Worm (Caenorhabditis elegans): ENCODE measurements around the gene gsto-2.

ce11 chrIII:8529002-8529401 is 25.6 kb upstream of the gsto-2 start:
- peak; percentile 1 for TF ChIP-seq zip-5 (tag; optimal IDR thresholded peaks at IDR 0.05)
- TF ChIP-seq dve-1 (tag; optimal IDR thresholded peaks at IDR 0.05) = no peak
- TF ChIP-seq tbx-2 (tag; optimal IDR thresholded peaks at IDR 0.05) = peak; percentile 74
- no peak for TF ChIP-seq pqm-1 (tag; optimal IDR thresholded peaks at IDR 0.05)
- TF ChIP-seq ceh-18 (tag; optimal IDR thresholded peaks at IDR 0.05) = no peak
- TF ChIP-seq unc-3 (GFP tag; conservative IDR thresholded peaks at IDR 0.05) = no peak
- no peak for TF ChIP-seq unc-3 (tag; optimal IDR thresholded peaks at IDR 0.05)
- no peak for TF ChIP-seq F13H6.1 (tag; optimal IDR thresholded peaks at IDR 0.05)
- no peak for TF ChIP-seq elt-2 (tag; optimal IDR thresholded peaks at IDR 0.05)
- no peak for TF ChIP-seq Y22D7AL.16 (tag; optimal IDR thresholded peaks at IDR 0.05)
- no peak for TF ChIP-seq pha-4 (tag; optimal IDR thresholded peaks at IDR 0.05)
- TF ChIP-seq ama-1 (optimal IDR thresholded peaks at IDR 0.05) = peak; percentile 94
- peak; percentile 90 for TF ChIP-seq ceh-31 (tag; optimal IDR thresholded peaks at IDR 0.05)
